Fruit fly (Drosophila melanogaster) whole organism, adult: Measurements from ENCODE around the gene Wnt5.

ENCODE experiments used
- CG11617 ChIP-seq: fragments of 200-800 bp; sonication (Bioruptor generic); optimal IDR thresholded peaks from 2 replicates; lab custom pipeline; 2017; ENCODE audit warnings: mild to moderate bottlenecking, missing biosample characterization, missing genetic modification reagents, missing genetic modification characterization
- CG5204 ChIP-seq: fragments of 200-800 bp; sonication (Bioruptor generic); optimal IDR thresholded peaks from 2 replicates; lab custom pipeline; 2016; ENCODE audit warnings: missing biosample characterization, missing genetic modification characterization
- CG7101 ChIP-seq: fragments of 200-800 bp; sonication (Bioruptor generic); optimal IDR thresholded peaks from 2 replicates; lab custom pipeline; 2018; ENCODE audit warnings: missing biosample characterization, mild to moderate bottlenecking, missing genetic modification characterization, moderate library complexity
- Clk ChIP-seq: fragments of 200-800 bp; sonication (Bioruptor generic); optimal IDR thresholded peaks from 2 replicates; lab custom pipeline; 2017; ENCODE audit warnings: missing biosample characterization, missing genetic modification characterization
- Crg-1 ChIP-seq: fragments of 200-800 bp; sonication (Bioruptor generic); optimal IDR thresholded peaks from 2 replicates; lab custom pipeline; 2016; ENCODE audit warnings: missing biosample characterization, missing genetic modification characterization
- Mnt ChIP-seq: fragments of 200-800 bp; sonication (Bioruptor generic); optimal IDR thresholded peaks from 2 replicates; lab custom pipeline; 2016; ENCODE audit warnings: missing biosample characterization, mild to moderate bottlenecking, missing genetic modification characterization
- cnc ChIP-seq, 2 experiments: fragments of >200 bp; optimal IDR thresholded peaks; 2 replicates each; lab custom pipeline; 2017
- kay ChIP-seq: fragments of 200-800 bp; sonication (Bioruptor generic); peaks from one replicate; lab custom pipeline; 2016; ENCODE audit warnings: missing biosample characterization, missing genetic modification characterization, borderline replicate concordance
- ovo ChIP-seq: fragments of 200-800 bp; sonication (Bioruptor generic); optimal IDR thresholded peaks from 2 replicates; lab custom pipeline; 2016; ENCODE audit warnings: missing biosample characterization, missing genetic modification characterization
- toe ChIP-seq: fragments of 200-800 bp; sonication (Bioruptor generic); optimal IDR thresholded peaks from 2 replicates; lab custom pipeline; 2016; ENCODE audit warnings: missing biosample characterization, missing genetic modification characterization

DNA sequence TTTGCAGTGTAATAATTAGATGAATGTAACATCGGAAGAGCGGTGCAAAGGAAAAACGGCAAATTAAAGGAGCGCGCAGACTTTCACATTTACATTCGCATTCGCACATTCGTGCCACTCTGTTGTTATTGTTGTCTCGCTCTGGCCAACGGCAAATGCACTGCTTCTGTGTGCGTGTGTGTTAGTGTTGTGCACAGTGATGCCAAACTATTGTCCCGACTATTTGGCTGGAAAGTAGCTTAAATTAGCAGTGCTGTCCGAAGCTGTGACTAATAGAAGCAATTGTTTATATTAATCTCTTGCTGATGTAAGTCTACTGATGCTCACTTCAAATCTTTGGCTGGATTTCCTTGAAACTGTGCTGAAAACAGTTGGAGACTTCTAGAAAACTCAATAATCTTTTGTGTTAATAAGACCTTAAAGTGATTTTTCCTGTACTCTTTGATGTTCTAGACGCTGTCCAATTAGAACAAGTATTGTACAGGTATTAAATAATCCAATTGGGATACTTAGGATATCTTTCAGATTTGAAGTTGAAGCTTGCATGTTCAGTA, 10.9 kb upstream of the Wnt5 start:
- TF ChIP-seq Mnt (GFP tag; lab: Kevin White, UChicago) (peak; percentile 26), CG11617 (GFP tag; lab: Kevin White, UChicago) (no peak), ovo (GFP tag; lab: Kevin White, UChicago) (peak; percentile 35), toe (GFP tag; lab: Kevin White, UChicago) (peak; percentile 34), cnc (optimal IDR thresholded peaks at IDR 0.05; lab: Kevin White, UChicago) (no peak), kay (GFP tag; lab: Kevin White, UChicago) (peak; percentile 73), CG7101 (tag; lab: Kevin White, UChicago) (peak; percentile 14), CG5204 (GFP tag; lab: Kevin White, UChicago) (no peak), Clk (GFP tag; lab: Kevin White, UChicago) (no peak), Crg-1 (GFP tag; lab: Kevin White, UChicago) (no peak)
